Worm (Caenorhabditis elegans) whole organism, L2 larva: ENCODE results near the gene F41F3.9.
A peak's percentile ranks its signal among the peaks of the same experiment; 100 is the strongest.

Experiments
- C34F6.9 ChIP-seq: fragments of 150-350 bp; optimal IDR thresholded peaks from 2 replicates; lab custom pipeline; 2014; ENCODE audit warnings: missing biosample characterization, missing genetic modification characterization
- F13H6.1 ChIP-seq: sonication (generic microtip); optimal IDR thresholded peaks from 2 replicates; lab custom pipeline; 2016; ENCODE audit warnings: missing genetic modification characterization, missing compliant biosample characterization
- Y55F3AM.14 ChIP-seq: fragments of 200-800 bp; sonication (Bioruptor generic); optimal IDR thresholded peaks from 2 replicates; lab custom pipeline; 2018; ENCODE audit warnings: mild to moderate bottlenecking, missing genetic modification characterization, missing compliant biosample characterization
- alr-1 ChIP-seq: fragments of 150-350 bp; optimal IDR thresholded peaks from 2 replicates; lab custom pipeline; 2014; ENCODE audit warnings: missing biosample characterization, missing genetic modification characterization
- blmp-1 ChIP-seq: sonication (generic microtip); optimal IDR thresholded peaks from 2 replicates; lab custom pipeline; 2017; ENCODE audit warnings: missing genetic modification characterization, mild to moderate bottlenecking, missing compliant biosample characterization, antibody characterized with exemption, moderate library complexity; ENCODE audit not compliant: insufficient read depth
- crh-2 ChIP-seq: sonication (generic microtip); optimal IDR thresholded peaks from 2 replicates; lab custom pipeline; 2017; ENCODE audit warnings: missing biosample characterization, missing genetic modification characterization
- elt-1 ChIP-seq: fragments of 150-350 bp; optimal IDR thresholded peaks from 2 replicates; lab custom pipeline; 2014; ENCODE audit warnings: missing biosample characterization, missing genetic modification characterization
- lin-13 ChIP-seq: fragments of 150-350 bp; optimal IDR thresholded peaks from 2 replicates; lab custom pipeline; 2014; ENCODE audit warnings: missing biosample characterization, missing genetic modification reagents, missing genetic modification characterization
- lsy-2 ChIP-seq, 2 experiments: fragments of 150-350 bp in 1 of 2; sonication (generic microtip) in 1 of 2; optimal IDR thresholded peaks; 2 replicates each; lab custom pipeline; 2014 to 2017; ENCODE audit warnings: missing biosample characterization in 2 of 2, missing genetic modification characterization in 2 of 2
- mab-5 ChIP-seq: fragments of 150-350 bp; optimal IDR thresholded peaks from 2 replicates; lab custom pipeline; 2014; ENCODE audit warnings: missing biosample characterization, missing genetic modification characterization
- mbf-1 ChIP-seq: sonication (generic microtip); optimal IDR thresholded peaks from 2 replicates; lab custom pipeline; 2017; ENCODE audit warnings: missing biosample characterization, missing genetic modification characterization
- mdl-1 ChIP-seq, 2 experiments: fragments of 150-350 bp in 1 of 2; sonication (generic microtip) in 1 of 2; optimal IDR thresholded peaks; 2 replicates each; lab custom pipeline; 2017; ENCODE audit warnings: missing biosample characterization in 2 of 2, missing genetic modification characterization in 2 of 2
- nhr-11 ChIP-seq: fragments of 150-350 bp; optimal IDR thresholded peaks from 2 replicates; lab custom pipeline; 2014; ENCODE audit warnings: missing biosample characterization, missing genetic modification characterization
- nhr-12 ChIP-seq: fragments of 150-350 bp; optimal IDR thresholded peaks from 2 replicates; lab custom pipeline; 2014; ENCODE audit warnings: missing biosample characterization, missing genetic modification characterization
- nhr-129 ChIP-seq: fragments of 150-350 bp; optimal IDR thresholded peaks from 2 replicates; lab custom pipeline; 2014; ENCODE audit warnings: missing biosample characterization, missing genetic modification characterization
- nhr-23 ChIP-seq: fragments of 150-350 bp; optimal IDR thresholded peaks from 2 replicates; lab custom pipeline; 2014; ENCODE audit warnings: missing biosample characterization, missing genetic modification reagents, missing genetic modification characterization
- nhr-25 ChIP-seq: fragments of 150-350 bp; sonication (generic microtip); optimal IDR thresholded peaks from 3 replicates; lab custom pipeline; 2014; ENCODE audit warnings: missing biosample characterization, missing genetic modification characterization
- nhr-6 ChIP-seq: fragments of 150-350 bp; optimal IDR thresholded peaks from 2 replicates; lab custom pipeline; 2014; ENCODE audit warnings: missing biosample characterization, missing genetic modification characterization
- peb-1 ChIP-seq: fragments of 150-350 bp; optimal IDR thresholded peaks from 2 replicates; lab custom pipeline; 2014; ENCODE audit warnings: missing biosample characterization, missing genetic modification characterization
- sem-4 ChIP-seq: fragments of 150-350 bp; optimal IDR thresholded peaks from 2 replicates; lab custom pipeline; 2014; ENCODE audit warnings: missing biosample characterization, missing genetic modification reagents, missing genetic modification characterization
- sma-3 ChIP-seq: sonication (generic microtip); optimal IDR thresholded peaks from 2 replicates; lab custom pipeline; 2016; ENCODE audit warnings: missing genetic modification reagents, missing genetic modification characterization, missing compliant biosample characterization
- unc-55 ChIP-seq: fragments of 150-350 bp; sonication (generic microtip); optimal IDR thresholded peaks from 3 replicates; lab custom pipeline; 2014; ENCODE audit warnings: missing biosample characterization, missing genetic modification reagents, missing genetic modification characterization
- unc-62 ChIP-seq: fragments of 150-350 bp; optimal IDR thresholded peaks from 2 replicates; lab custom pipeline; 2014; ENCODE audit warnings: missing biosample characterization, missing genetic modification reagents, missing genetic modification characterization
- ztf-1 ChIP-seq: fragments of 200-800 bp; sonication (Bioruptor generic); conservative IDR thresholded peaks from 2 replicates; pipeline ENCODE4 v1.3.6; 2022; ENCODE audit warnings: missing genetic modification characterization, missing compliant biosample characterization
- ztf-11 ChIP-seq: sonication (generic microtip); optimal IDR thresholded peaks from 2 replicates; lab custom pipeline; 2017; ENCODE audit warnings: missing biosample characterization, missing genetic modification characterization
- ztf-4 ChIP-seq: fragments of 150-350 bp; optimal IDR thresholded peaks from 2 replicates; lab custom pipeline; 2014; ENCODE audit warnings: missing biosample characterization, missing genetic modification characterization

Gene F41F3.9

ce11 chrV:4694466-4695092 lies 39.3 kb downstream of the F41F3.9 start:
- peak; percentile 8 for TF ChIP-seq C34F6.9 (tag; lab: Kevin White, UChicago)
- peak; percentile 29 for TF ChIP-seq nhr-129 (tag; lab: Kevin White, UChicago)
- TF ChIP-seq unc-55 (GFP tag; lab: Kevin White, UChicago): peak; percentile 26
- no peak for TF ChIP-seq alr-1
- peak in 1 of 2 experiments; percentile 20 for TF ChIP-seq lsy-2 (tag; optimal IDR thresholded peaks at IDR 0.05; lab: Kevin White, UChicago)
- peak; percentile 20 for TF ChIP-seq mab-5 (tag; lab: Kevin White, UChicago)
- TF ChIP-seq ztf-4: peak; percentile 6
- no peak for TF ChIP-seq nhr-11 (tag; lab: Kevin White, UChicago)
- peak; percentile 10 for TF ChIP-seq elt-1 (tag; lab: Kevin White, UChicago)
- TF ChIP-seq F13H6.1 (tag; lab: Kevin White, UChicago): peak; percentile 33
- TF ChIP-seq mdl-1 (tag; optimal IDR thresholded peaks at IDR 0.05; lab: Kevin White, UChicago): no peak
- TF ChIP-seq Y55F3AM.14 (GFP tag; lab: Kevin White, UChicago): peak; percentile 49
- peak; percentile 23 for TF ChIP-seq nhr-23
- no peak for TF ChIP-seq unc-62 (GFP tag; lab: Kevin White, UChicago)
- TF ChIP-seq, all 48 proteins: peak for 10

- TF ChIP-seq ztf-1 (no peak), elt-1 (tag; lab: Kevin White, UChicago) (no peak), crh-2 (tag; lab: Kevin White, UChicago) (no peak), Y55F3AM.14 (GFP tag; lab: Kevin White, UChicago) (no peak), ztf-4 (no peak), mbf-1 (tag; lab: Kevin White, UChicago) (no peak), C34F6.9 (tag; lab: Kevin White, UChicago) (no peak), nhr-6 (tag; lab: Kevin White, UChicago) (no peak), ztf-11 (tag; lab: Kevin White, UChicago) (no peak), blmp-1 (tag; lab: Kevin White, UChicago) (no peak), sma-3 (GFP tag; lab: Kevin White, UChicago) (no peak), lin-13 (GFP tag; lab: Kevin White, UChicago) (no peak), nhr-12 (no peak), peb-1 (tag; lab: Kevin White, UChicago) (no peak), nhr-25 (tag; lab: Kevin White, UChicago) (no peak), sem-4 (tag; lab: Kevin White, UChicago) (no peak)
Observed at ce11 chrV:4698675-4699074, 43.4 kb downstream of the F41F3.9 start.

- TF ChIP-seq crh-2 (tag; lab: Kevin White, UChicago): no peak
- TF ChIP-seq unc-55 (GFP tag; lab: Kevin White, UChicago): no peak
- no peak for TF ChIP-seq F13H6.1 (tag; lab: Kevin White, UChicago)
- TF ChIP-seq, all 48 proteins: peak for 0
Observed at ce11 chrV:4700189-4700588, 44.9 kb downstream of the F41F3.9 start, which contains the start of gene ZC266.1. TSS of gene ZC266.1 (minus strand) at chrV:4700289.
